Worm (Caenorhabditis elegans) whole organism, L4 larva: ENCODE measurements around the gene tag-196.
"Not testable (repeated sequence)": the region's sequence is repeated elsewhere in the genome, so short reads cannot be mapped to it uniquely, and the experiment has no call there.

ENCODE experiments used
- R02D3.7 ChIP-seq: fragments of 150-350 bp; sonication (generic microtip); optimal IDR thresholded peaks from 3 replicates; lab custom pipeline; 2014; ENCODE audit warnings: missing biosample characterization, missing genetic modification characterization
- ceh-44 ChIP-seq: fragments of 200-800 bp; sonication (Bioruptor generic); IDR thresholded peaks from 2 replicates; pipeline ENCODE4 v1.3.6; 2022; ENCODE audit warnings: missing genetic modification reagents, missing genetic modification characterization, missing compliant biosample characterization
- ces-1 ChIP-seq: fragments of 150-350 bp; sonication (generic microtip); optimal IDR thresholded peaks from 4 replicates; lab custom pipeline; 2014; ENCODE audit warnings: missing biosample characterization, missing genetic modification reagents, missing genetic modification characterization
- dmd-6 ChIP-seq: fragments of 200-800 bp; sonication (Bioruptor generic); IDR thresholded peaks from 2 replicates; pipeline ENCODE4 v1.3.6; 2022; ENCODE audit warnings: missing genetic modification reagents, missing genetic modification characterization, missing compliant biosample characterization
- duxl-1 ChIP-seq: sonication (generic microtip); optimal IDR thresholded peaks from 2 replicates; lab custom pipeline; 2016; ENCODE audit warnings: mild to moderate bottlenecking, missing genetic modification characterization, moderate library complexity, missing compliant biosample characterization; ENCODE audit not compliant: poor library complexity
- egl-43 ChIP-seq: fragments of 200-800 bp; sonication (Bioruptor generic); IDR thresholded peaks from 2 replicates; pipeline ENCODE4 v1.3.6; 2022; ENCODE audit warnings: missing genetic modification reagents, missing genetic modification characterization, missing compliant biosample characterization
- fos-1 ChIP-seq: fragments of 150-350 bp; optimal IDR thresholded peaks from 2 replicates; lab custom pipeline; 2014; ENCODE audit warnings: missing biosample characterization, missing genetic modification characterization
- nhr-25 ChIP-seq: sonication (generic microtip); optimal IDR thresholded peaks from 2 replicates; lab custom pipeline; 2017; ENCODE audit warnings: missing genetic modification characterization, mild to moderate bottlenecking, missing compliant biosample characterization, antibody characterized with exemption, moderate library complexity, borderline replicate concordance; ENCODE audit not compliant: insufficient read depth
- nhr-77 ChIP-seq: fragments of 150-350 bp; optimal IDR thresholded peaks from 2 replicates; lab custom pipeline; 2014; ENCODE audit warnings: missing biosample characterization, missing genetic modification characterization
- skn-1 ChIP-seq: fragments of 150-350 bp; optimal IDR thresholded peaks from 2 replicates; lab custom pipeline; 2014; ENCODE audit warnings: missing biosample characterization, missing genetic modification characterization
- snpc-1.2 ChIP-seq: fragments of 200-800 bp; sonication (Bioruptor generic); IDR thresholded peaks from 2 replicates; pipeline ENCODE4 v1.3.6; 2022; ENCODE audit warnings: missing genetic modification reagents, missing genetic modification characterization, missing compliant biosample characterization
- unc-39 ChIP-seq: sonication (generic microtip); optimal IDR thresholded peaks from 2 replicates; lab custom pipeline; 2017; ENCODE audit warnings: missing biosample characterization, missing genetic modification characterization
- ztf-11 ChIP-seq: fragments of 150-350 bp; optimal IDR thresholded peaks from 2 replicates; lab custom pipeline; 2014; ENCODE audit warnings: missing biosample characterization, missing genetic modification characterization

DNA sequence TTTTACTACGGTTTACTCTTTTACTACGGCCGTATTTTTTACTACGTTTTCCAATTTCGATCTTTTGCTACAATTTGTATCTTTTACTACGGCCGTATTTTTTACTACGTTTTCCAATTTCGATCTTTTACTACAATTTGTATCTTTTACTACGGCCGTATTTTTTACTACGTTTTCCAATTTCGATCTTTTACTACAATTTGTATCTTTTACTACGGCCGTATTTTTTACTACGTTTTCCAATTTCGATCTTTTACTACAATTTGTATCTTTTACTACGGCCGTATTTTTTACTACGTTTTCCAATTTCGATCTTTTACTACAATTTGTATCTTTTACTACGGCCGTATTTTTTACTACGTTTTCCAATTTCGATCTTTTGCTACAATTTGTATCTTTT lies 20.0 kb upstream of the tag-196 start, which contains the start of gene F25G6.1:
- not testable (repeated sequence) for TF ChIP-seq ztf-11; unc-39 (tag; lab: Kevin White, UChicago); ceh-44 (GFP tag; lab: Robert Waterston, UW); egl-43; nhr-77 (tag; lab: Kevin White, UChicago); R02D3.7 (tag; lab: Kevin White, UChicago); dmd-6 (GFP tag; lab: Robert Waterston, UW); fos-1; duxl-1 (tag; lab: Kevin White, UChicago); ces-1 (GFP tag; lab: Kevin White, UChicago); snpc-1.2 (GFP tag; lab: Robert Waterston, UW); skn-1 (tag; lab: Kevin White, UChicago); nhr-25 (tag; lab: Kevin White, UChicago)
